Worm (Caenorhabditis elegans) whole organism, L1 larva: ENCODE results near the gene kqt-1.

Experiments used
- C34B4.2 ChIP-seq: sonication (generic microtip); optimal IDR thresholded peaks from 2 replicates; lab custom pipeline; 2017; ENCODE audit warnings: mild to moderate bottlenecking, missing genetic modification characterization, missing compliant biosample characterization
- Y116A8C.19 ChIP-seq: sonication (generic microtip); optimal IDR thresholded peaks from 2 replicates; lab custom pipeline; 2016; ENCODE audit warnings: missing compliant biosample characterization, missing genetic modification characterization, borderline replicate concordance
- aha-1 ChIP-seq: fragments of 150-350 bp; optimal IDR thresholded peaks from 2 replicates; lab custom pipeline; 2014; ENCODE audit warnings: missing biosample characterization, missing genetic modification characterization
- blmp-1 ChIP-seq: fragments of 150-350 bp; optimal IDR thresholded peaks from 2 replicates; lab custom pipeline; 2014; ENCODE audit warnings: missing biosample characterization, missing genetic modification characterization
- ceh-8 ChIP-seq: fragments of 200-800 bp; sonication (Bioruptor generic); optimal IDR thresholded peaks from 2 replicates; lab custom pipeline; 2018; ENCODE audit warnings: mild to moderate bottlenecking, missing genetic modification characterization, moderate library complexity, missing compliant biosample characterization
- ces-1 ChIP-seq: fragments of 150-350 bp; optimal IDR thresholded peaks from 2 replicates; lab custom pipeline; 2014; ENCODE audit warnings: missing biosample characterization, missing genetic modification reagents, missing genetic modification characterization
- dpl-1 ChIP-seq, 3 experiments: fragments of 150-350 bp in 2 of 3; sonication (generic microtip) in 1 of 3; optimal IDR thresholded peaks; 2 replicates each; lab custom pipeline; 2014 to 2017; ENCODE audit warnings: missing biosample characterization in 3 of 3, missing genetic modification characterization in 3 of 3, missing genetic modification reagents in 3 of 3
- dsc-1 ChIP-seq: sonication (generic microtip); optimal IDR thresholded peaks from 2 replicates; lab custom pipeline; 2016; ENCODE audit warnings: mild to moderate bottlenecking, missing genetic modification characterization, missing compliant biosample characterization
- efl-1 ChIP-seq, 4 experiments: fragments of 150-350 bp; optimal IDR thresholded peaks in 3 of 4; peaks in 1 of 4; 1 replicate in 1 of 4; 2 replicates in 3 of 4; lab custom pipeline; 2014; ENCODE audit warnings: missing biosample characterization in 2 of 4, missing genetic modification characterization in 2 of 4, missing genetic modification reagents in 2 of 4
- efl-3 ChIP-seq: fragments of 200-800 bp; sonication (Bioruptor generic); optimal IDR thresholded peaks from 2 replicates; lab custom pipeline; 2018; ENCODE audit warnings: mild to moderate bottlenecking, missing genetic modification characterization, missing compliant biosample characterization
- egl-13 ChIP-seq: sonication (generic microtip); optimal IDR thresholded peaks from 2 replicates; lab custom pipeline; 2016; ENCODE audit warnings: missing genotype, missing genetic modification reagents, missing genetic modification characterization, missing compliant biosample characterization
- elt-2 ChIP-seq: sonication (generic microtip); optimal IDR thresholded peaks from 2 replicates; lab custom pipeline; 2016; ENCODE audit warnings: missing genetic modification characterization, mild to moderate bottlenecking, inconsistent platforms, missing compliant biosample characterization, missing genetic modification reagents
- elt-3 ChIP-seq, 6 experiments: fragments of 150-350 bp in 1 of 6; sonication (generic microtip); optimal IDR thresholded peaks; 2 replicates each; lab custom pipeline; 2017 to 2018; ENCODE audit warnings: missing biosample characterization in 6 of 6, missing genetic modification characterization in 6 of 6, inconsistent platforms in 1 of 6
- ets-5 ChIP-seq: fragments of 200-800 bp; sonication (Bioruptor generic); IDR thresholded peaks from 2 replicates; pipeline ENCODE4 v1.3.6; 2022; ENCODE audit warnings: missing genetic modification characterization, missing compliant biosample characterization
- fkh-10 ChIP-seq: sonication (generic microtip); optimal IDR thresholded peaks from 2 replicates; lab custom pipeline; 2017; ENCODE audit warnings: missing biosample characterization, missing genetic modification reagents, missing genetic modification characterization
- fkh-4 ChIP-seq: sonication (generic microtip); optimal IDR thresholded peaks from 2 replicates; lab custom pipeline; 2016; ENCODE audit warnings: missing compliant biosample characterization, missing genetic modification characterization, borderline replicate concordance
- fos-1 ChIP-seq: fragments of 150-350 bp; optimal IDR thresholded peaks from 2 replicates; lab custom pipeline; 2014; ENCODE audit warnings: missing biosample characterization, missing genetic modification characterization
- hlh-4 ChIP-seq: sonication (generic microtip); optimal IDR thresholded peaks from 2 replicates; lab custom pipeline; 2016; ENCODE audit warnings: mild to moderate bottlenecking, missing genetic modification characterization, missing compliant biosample characterization
- hpl-2 ChIP-seq: fragments of 150-350 bp; optimal IDR thresholded peaks from 2 replicates; lab custom pipeline; 2014; ENCODE audit warnings: missing biosample characterization, missing genetic modification reagents, missing genetic modification characterization
- irx-1 ChIP-seq: sonication (generic microtip); optimal IDR thresholded peaks from 2 replicates; lab custom pipeline; 2016; ENCODE audit warnings: missing genetic modification characterization, missing compliant biosample characterization
- isw-1 ChIP-seq: fragments of 200-800 bp; sonication (Bioruptor generic); IDR thresholded peaks from 2 replicates; pipeline ENCODE4 v1.3.6; 2022; ENCODE audit warnings: missing genetic modification characterization, missing compliant biosample characterization
- jun-1 ChIP-seq: fragments of 150-350 bp; optimal IDR thresholded peaks from 2 replicates; lab custom pipeline; 2014; ENCODE audit warnings: missing biosample characterization, missing genetic modification reagents, missing genetic modification characterization
- lin-13 ChIP-seq: fragments of 150-350 bp; optimal IDR thresholded peaks from 2 replicates; lab custom pipeline; 2014; ENCODE audit warnings: missing biosample characterization, missing genetic modification reagents, missing genetic modification characterization
- lin-35 ChIP-seq, 2 experiments: fragments of 150-350 bp; optimal IDR thresholded peaks; 2 replicates each; lab custom pipeline; 2014; ENCODE audit warnings: missing biosample characterization in 2 of 2, missing genetic modification characterization in 2 of 2, missing genetic modification reagents in 2 of 2
- lsy-2 ChIP-seq, 2 experiments: fragments of 150-350 bp; optimal IDR thresholded peaks; 2 replicates each; lab custom pipeline; 2014; ENCODE audit warnings: missing biosample characterization in 2 of 2, missing genetic modification characterization in 2 of 2
- mab-9 ChIP-seq: fragments of 200-800 bp; sonication (Bioruptor generic); IDR thresholded peaks from 2 replicates; pipeline ENCODE4 v1.3.6; 2022; ENCODE audit warnings: missing genetic modification reagents, missing genetic modification characterization, missing compliant biosample characterization
- mdl-1 ChIP-seq, 2 experiments: fragments of 150-350 bp; optimal IDR thresholded peaks; 2 replicates each; lab custom pipeline; 2014 to 2017; ENCODE audit warnings: missing biosample characterization in 2 of 2, missing genetic modification characterization in 2 of 2, inconsistent platforms in 1 of 2
- mef-2 ChIP-seq: fragments of 150-350 bp; optimal IDR thresholded peaks from 2 replicates; lab custom pipeline; 2014; ENCODE audit warnings: missing biosample characterization, missing genetic modification characterization
- mep-1 ChIP-seq: fragments of 150-350 bp; optimal IDR thresholded peaks from 2 replicates; lab custom pipeline; 2014; ENCODE audit warnings: missing biosample characterization, missing genetic modification characterization
- nhr-11 ChIP-seq: fragments of 150-350 bp; optimal IDR thresholded peaks from 2 replicates; lab custom pipeline; 2014; ENCODE audit warnings: missing biosample characterization, missing genetic modification characterization
- nhr-12 ChIP-seq: sonication (generic microtip); optimal IDR thresholded peaks from 2 replicates; lab custom pipeline; 2017; ENCODE audit warnings: missing biosample characterization, missing genetic modification characterization
- nhr-19 ChIP-seq: fragments of 200-800 bp; sonication (Bioruptor generic); conservative IDR thresholded peaks from 2 replicates; pipeline ENCODE4 v1.3.6; 2022; ENCODE audit warnings: missing genetic modification characterization, missing compliant biosample characterization
- nhr-28 ChIP-seq: fragments of 150-350 bp; optimal IDR thresholded peaks from 2 replicates; lab custom pipeline; 2014; ENCODE audit warnings: missing biosample characterization, missing genetic modification characterization
- nhr-47 ChIP-seq: sonication (generic microtip); optimal IDR thresholded peaks from 2 replicates; lab custom pipeline; 2016; ENCODE audit warnings: mild to moderate bottlenecking, missing genetic modification characterization, moderate library complexity, missing compliant biosample characterization
- nhr-77 ChIP-seq: fragments of 150-350 bp; optimal IDR thresholded peaks from 2 replicates; lab custom pipeline; 2014; ENCODE audit warnings: missing biosample characterization, missing genetic modification characterization
- nhr-85 ChIP-seq: sonication (generic microtip); peaks from one replicate; lab custom pipeline; 2016; ENCODE audit warnings: missing genetic modification characterization, inconsistent platforms, missing compliant biosample characterization
- nhr-90 ChIP-seq: sonication (generic microtip); optimal IDR thresholded peaks from 2 replicates; lab custom pipeline; 2016; ENCODE audit warnings: mild to moderate bottlenecking, missing genetic modification characterization, missing compliant biosample characterization; ENCODE audit not compliant: poor library complexity
- pag-3 ChIP-seq: sonication (generic microtip); optimal IDR thresholded peaks from 2 replicates; lab custom pipeline; 2017; ENCODE audit warnings: missing genetic modification characterization, mild to moderate bottlenecking, missing compliant biosample characterization, antibody characterized with exemption, borderline replicate concordance; ENCODE audit not compliant: insufficient read depth
- rnt-1 ChIP-seq: sonication (generic microtip); optimal IDR thresholded peaks from 2 replicates; lab custom pipeline; 2016; ENCODE audit warnings: mild to moderate bottlenecking, missing genetic modification characterization, moderate library complexity, missing compliant biosample characterization
- snpc-4 ChIP-seq: fragments of 150-350 bp; optimal IDR thresholded peaks from 2 replicates; lab custom pipeline; 2014; ENCODE audit warnings: missing biosample characterization, missing genetic modification characterization
- sox-4 ChIP-seq: sonication (generic microtip); optimal IDR thresholded peaks from 2 replicates; lab custom pipeline; 2016; ENCODE audit warnings: missing genetic modification characterization, missing compliant biosample characterization
- sup-37 ChIP-seq: fragments of 200-800 bp; sonication (Bioruptor generic); optimal IDR thresholded peaks from 2 replicates; lab custom pipeline; 2018; ENCODE audit warnings: mild to moderate bottlenecking, missing genetic modification characterization, missing compliant biosample characterization
- tbx-2 ChIP-seq: sonication (generic microtip); optimal IDR thresholded peaks from 2 replicates; lab custom pipeline; 2016; ENCODE audit warnings: missing genetic modification characterization, missing compliant biosample characterization
- tlp-1 ChIP-seq: fragments of 150-350 bp; optimal IDR thresholded peaks from 2 replicates; lab custom pipeline; 2014; ENCODE audit warnings: missing biosample characterization, missing genetic modification characterization
- unc-30 ChIP-seq: sonication (generic microtip); optimal IDR thresholded peaks from 2 replicates; lab custom pipeline; 2017; ENCODE audit warnings: missing biosample characterization, missing genetic modification characterization
- unc-62 ChIP-seq: fragments of 150-350 bp; optimal IDR thresholded peaks from 2 replicates; lab custom pipeline; 2014; ENCODE audit warnings: missing biosample characterization, missing genetic modification reagents, missing genetic modification characterization
- unc-98 ChIP-seq: fragments of 200-800 bp; sonication (Bioruptor generic); IDR thresholded peaks from 2 replicates; pipeline ENCODE4 v1.3.6; 2022; ENCODE audit warnings: missing genetic modification characterization, missing compliant biosample characterization
- vab-15 ChIP-seq: sonication (generic microtip); optimal IDR thresholded peaks from 2 replicates; lab custom pipeline; 2017; ENCODE audit warnings: missing genotype, mild to moderate bottlenecking, missing genetic modification characterization, missing compliant biosample characterization
- xbp-1 ChIP-seq: sonication (generic microtip); optimal IDR thresholded peaks from 2 replicates; lab custom pipeline; 2016; ENCODE audit warnings: missing genetic modification characterization, missing compliant biosample characterization
- zag-1 ChIP-seq: fragments of 150-350 bp; optimal IDR thresholded peaks from 2 replicates; lab custom pipeline; 2014; ENCODE audit warnings: missing biosample characterization, missing genetic modification characterization
- zip-4 ChIP-seq: fragments of 200-800 bp; sonication (Bioruptor generic); optimal IDR thresholded peaks from 2 replicates; lab custom pipeline; 2018; ENCODE audit warnings: mild to moderate bottlenecking, missing genetic modification characterization, moderate library complexity, missing compliant biosample characterization
- ztf-4 ChIP-seq: fragments of 150-350 bp; optimal IDR thresholded peaks from 2 replicates; lab custom pipeline; 2014; ENCODE audit warnings: missing biosample characterization, missing genetic modification characterization

The kqt-1 gene

DNA sequence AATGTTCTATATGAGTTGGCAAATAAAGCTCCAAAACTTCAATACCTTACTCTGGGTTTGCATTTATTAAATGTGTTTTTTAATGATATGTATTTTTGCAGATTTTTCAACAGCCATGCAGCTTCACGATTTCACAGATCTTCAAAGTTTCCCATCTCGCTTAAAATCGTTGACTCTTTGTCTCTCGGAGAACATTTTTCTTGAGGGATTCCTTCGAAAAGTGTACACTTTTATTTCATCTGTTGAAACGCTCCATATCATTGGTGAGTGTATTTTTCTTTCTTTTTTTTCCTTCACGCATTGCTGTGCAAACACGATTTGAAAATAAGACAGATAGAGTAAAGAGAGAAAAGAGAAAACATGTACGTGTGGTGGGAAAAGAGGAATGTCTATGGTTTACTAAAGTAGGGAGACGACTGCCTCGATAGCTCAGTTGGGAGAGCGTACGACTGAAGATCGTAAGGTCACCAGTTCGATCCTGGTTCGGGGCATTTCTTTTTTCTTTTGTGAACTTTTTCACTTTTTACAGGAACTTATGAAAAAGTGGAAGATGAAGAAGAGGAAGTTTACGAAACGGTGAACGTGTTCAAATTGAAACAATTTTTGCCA, 25.5 kb upstream of the kqt-1 start:
- TF ChIP-seq irx-1 (tag; lab: Kevin White, UChicago) (peak; percentile 58), nhr-12 (tag; lab: Kevin White, UChicago) (no peak), hlh-4 (tag; lab: Kevin White, UChicago) (no peak), fkh-4 (tag; lab: Kevin White, UChicago) (no peak), mef-2 (tag; lab: Kevin White, UChicago) (no peak), mdl-1 (tag; optimal IDR thresholded peaks at IDR 0.05; lab: Kevin White, UChicago) (peak in 1 of 2 experiments; percentile 33), isw-1 (no peak), tbx-2 (peak; percentile 67), blmp-1 (tag; lab: Kevin White, UChicago) (peak; percentile 20), elt-2 (tag; lab: Kevin White, UChicago) (peak; percentile 33), zag-1 (tag; lab: Kevin White, UChicago) (no peak), nhr-47 (tag; lab: Kevin White, UChicago) (peak; percentile 77), fos-1 (tag; lab: Kevin White, UChicago) (peak; percentile 44), snpc-4 (tag; lab: Kevin White, UChicago) (peak; percentile 36), efl-3 (no peak), vab-15 (tag; lab: Kevin White, UChicago) (no peak), ces-1 (GFP tag; lab: Kevin White, UChicago) (no peak), Y116A8C.19 (tag; lab: Kevin White, UChicago) (no peak), lin-13 (GFP tag; lab: Kevin White, UChicago) (no peak), lin-35 (GFP tag; optimal IDR thresholded peaks at IDR 0.05; lab: Kevin White, UChicago) (peak; percentile 19 to 68), pag-3 (no peak), fkh-10 (peak; percentile 25), nhr-85 (tag; lab: Kevin White, UChicago) (peak; percentile 77), jun-1 (peak; percentile 37), hpl-2 (GFP tag; lab: Kevin White, UChicago) (peak; percentile 14), ceh-8 (no peak), lsy-2 (tag; optimal IDR thresholded peaks at IDR 0.05; lab: Kevin White, UChicago) (peak; percentile 33 to 67), unc-30 (tag; lab: Kevin White, UChicago) (no peak), nhr-11 (no peak), tlp-1 (tag; lab: Kevin White, UChicago) (no peak), zip-4 (GFP tag; lab: Kevin White, UChicago) (peak; percentile 34), xbp-1 (tag; lab: Kevin White, UChicago) (peak; percentile 83), mab-9 (GFP tag; lab: Robert Waterston, UW) (no peak), nhr-19 (GFP tag; lab: Robert Waterston, UW) (peak; percentile 76), nhr-77 (tag; lab: Kevin White, UChicago) (peak; percentile 60), egl-13 (tag; lab: Kevin White, UChicago) (no peak), nhr-90 (tag; lab: Kevin White, UChicago) (peak; percentile 65), C34B4.2 (tag; lab: Kevin White, UChicago) (no peak), ztf-4 (peak; percentile 9), nhr-28 (no peak), elt-3 (tag; optimal IDR thresholded peaks at IDR 0.05; lab: Kevin White, UChicago) (peak in 1 of 6 experiments; percentile 74), rnt-1 (tag; lab: Kevin White, UChicago) (peak; percentile 64), efl-1 (optimal IDR thresholded peaks at IDR 0.05; lab: Kevin White, UChicago) (peak; percentile 3 to 21), efl-1 (GFP tag; optimal IDR thresholded peaks at IDR 0.05 in 1 of 2; lab: Kevin White, UChicago) (peak in 1 of 2 experiments; percentile 6), mep-1 (tag; lab: Kevin White, UChicago) (peak; percentile 70), dsc-1 (tag; lab: Kevin White, UChicago) (peak; percentile 79), unc-62 (GFP tag; lab: Kevin White, UChicago) (no peak), dpl-1 (GFP tag; optimal IDR thresholded peaks at IDR 0.05; lab: Kevin White, UChicago) (no peak), sox-4 (tag; lab: Kevin White, UChicago) (no peak), ets-5 (GFP tag; lab: Robert Waterston, UW) (no peak), sup-37 (GFP tag; lab: Kevin White, UChicago) (peak; percentile 25), aha-1 (tag; lab: Kevin White, UChicago) (no peak), unc-98 (GFP tag; lab: Robert Waterston, UW) (no peak)
